Worm (Caenorhabditis elegans) whole organism, L4 larva: ENCODE results near the gene C37H5.5.

ENCODE experiments used
- D1046.2 ChIP-seq: fragments of 200-800 bp; sonication (Bioruptor generic); IDR thresholded peaks from 2 replicates; pipeline ENCODE4 v1.3.6; 2022; ENCODE audit warnings: missing genetic modification characterization, missing compliant biosample characterization
- F37D6.2 ChIP-seq: sonication (generic microtip); optimal IDR thresholded peaks from 2 replicates; lab custom pipeline; 2016; ENCODE audit warnings: mild to moderate bottlenecking, missing genetic modification characterization, missing compliant biosample characterization
- F44E2.7 ChIP-seq: fragments of 200-800 bp; sonication (Bioruptor generic); IDR thresholded peaks from 2 replicates; pipeline ENCODE4 v2.1.2; 2022; ENCODE audit warnings: missing genetic modification characterization, missing compliant biosample characterization
- F49E8.2 ChIP-seq: sonication (generic microtip); optimal IDR thresholded peaks from 2 replicates; lab custom pipeline; 2016; ENCODE audit warnings: missing compliant biosample characterization, mild to moderate bottlenecking, missing genetic modification characterization, borderline replicate concordance
- Y48G9A.11 ChIP-seq: fragments of 200-800 bp; sonication (Bioruptor generic); IDR thresholded peaks from 2 replicates; pipeline ENCODE4 v1.3.6; 2022; ENCODE audit warnings: missing genetic modification reagents, missing genetic modification characterization, missing compliant biosample characterization
- Y75B8A.6 ChIP-seq: fragments of 200-800 bp; sonication (Bioruptor generic); IDR thresholded peaks from 2 replicates; pipeline ENCODE4 v1.3.6; 2022; ENCODE audit warnings: missing genetic modification reagents, missing genetic modification characterization, missing compliant biosample characterization
- aha-1 ChIP-seq: fragments of 150-350 bp; peaks from one replicate; lab custom pipeline; 2014; ENCODE audit warnings: missing biosample characterization, missing genetic modification characterization
- ceh-20 ChIP-seq: fragments of 200-800 bp; sonication (Bioruptor generic); IDR thresholded peaks from 2 replicates; pipeline ENCODE4 v1.3.6; 2022; ENCODE audit warnings: missing genetic modification reagents, missing genetic modification characterization, missing compliant biosample characterization
- ceh-28 ChIP-seq: fragments of 150-350 bp; optimal IDR thresholded peaks from 2 replicates; lab custom pipeline; 2014; ENCODE audit warnings: missing biosample characterization, missing genetic modification reagents, missing genetic modification characterization
- ceh-32 ChIP-seq: sonication (generic microtip); optimal IDR thresholded peaks from 2 replicates; lab custom pipeline; 2016; ENCODE audit warnings: mild to moderate bottlenecking, missing genetic modification characterization, missing compliant biosample characterization; ENCODE audit not compliant: poor library complexity
- dmd-6 ChIP-seq: fragments of 200-800 bp; sonication (Bioruptor generic); IDR thresholded peaks from 2 replicates; pipeline ENCODE4 v1.3.6; 2022; ENCODE audit warnings: missing genetic modification reagents, missing genetic modification characterization, missing compliant biosample characterization
- dmd-8 ChIP-seq: fragments of 200-800 bp; sonication (Bioruptor generic); IDR thresholded peaks from 2 replicates; pipeline ENCODE4 v1.3.6; 2022; ENCODE audit warnings: missing genetic modification characterization, missing compliant biosample characterization
- dpl-1 ChIP-seq: fragments of 150-350 bp; optimal IDR thresholded peaks from 2 replicates; lab custom pipeline; 2014; ENCODE audit warnings: missing biosample characterization, missing genetic modification reagents, missing genetic modification characterization
- gei-8 ChIP-seq: fragments of 200-800 bp; sonication (Bioruptor generic); optimal IDR thresholded peaks from 2 replicates; lab custom pipeline; 2018; ENCODE audit warnings: mild to moderate bottlenecking, missing genetic modification characterization, missing compliant biosample characterization
- lim-7 ChIP-seq: fragments of 200-800 bp; sonication (Bioruptor generic); IDR thresholded peaks from 2 replicates; pipeline ENCODE4 v1.3.6; 2022; ENCODE audit warnings: missing genetic modification characterization, missing compliant biosample characterization
- lin-1 ChIP-seq: fragments of 200-800 bp; sonication (Bioruptor generic); IDR thresholded peaks from 2 replicates; pipeline ENCODE4 v1.3.6; 2022; ENCODE audit warnings: missing genetic modification reagents, missing genetic modification characterization, missing compliant biosample characterization
- lin-38 ChIP-seq: fragments of 200-800 bp; sonication (Bioruptor generic); IDR thresholded peaks from 2 replicates; pipeline ENCODE4 v1.3.6; 2022; ENCODE audit warnings: missing genetic modification reagents, missing genetic modification characterization, missing compliant biosample characterization
- lir-3 ChIP-seq: sonication (generic microtip); optimal IDR thresholded peaks from 2 replicates; lab custom pipeline; 2016; ENCODE audit warnings: mild to moderate bottlenecking, missing genetic modification characterization, missing compliant biosample characterization
- mdl-1 ChIP-seq, 2 experiments: fragments of 150-350 bp in 1 of 2; sonication (generic microtip) in 1 of 2; optimal IDR thresholded peaks; 2 replicates each; lab custom pipeline; 2014 to 2017; ENCODE audit warnings: missing biosample characterization in 2 of 2, missing genetic modification characterization in 2 of 2
- mep-1 ChIP-seq: fragments of 150-350 bp; sonication (generic microtip); optimal IDR thresholded peaks from 3 replicates; lab custom pipeline; 2014; ENCODE audit warnings: missing biosample characterization, missing genetic modification characterization
- mxl-3 ChIP-seq: fragments of 200-800 bp; sonication (Bioruptor generic); optimal IDR thresholded peaks from 2 replicates; lab custom pipeline; 2018; ENCODE audit warnings: mild to moderate bottlenecking, missing genetic modification characterization, missing compliant biosample characterization
- nhr-11 ChIP-seq: fragments of 150-350 bp; optimal IDR thresholded peaks from 2 replicates; lab custom pipeline; 2014; ENCODE audit warnings: missing biosample characterization, missing genetic modification characterization
- nhr-111 ChIP-seq: fragments of 200-800 bp; sonication (Bioruptor generic); optimal IDR thresholded peaks from 2 replicates; lab custom pipeline; 2018; ENCODE audit warnings: mild to moderate bottlenecking, missing genetic modification characterization, missing compliant biosample characterization
- nhr-25 ChIP-seq: sonication (generic microtip); optimal IDR thresholded peaks from 2 replicates; lab custom pipeline; 2017; ENCODE audit warnings: missing genetic modification characterization, mild to moderate bottlenecking, missing compliant biosample characterization, antibody characterized with exemption, moderate library complexity, borderline replicate concordance; ENCODE audit not compliant: insufficient read depth
- nhr-48 ChIP-seq: sonication (generic microtip); optimal IDR thresholded peaks from 2 replicates; lab custom pipeline; 2016; ENCODE audit warnings: mild to moderate bottlenecking, missing genetic modification characterization, missing compliant biosample characterization
- set-16 ChIP-seq: fragments of 200-800 bp; sonication (Bioruptor generic); IDR thresholded peaks from 2 replicates; pipeline ENCODE4 v1.3.6; 2022; ENCODE audit warnings: missing genetic modification reagents, missing genetic modification characterization, missing compliant biosample characterization
- tag-97 ChIP-seq: fragments of 200-800 bp; sonication (Bioruptor generic); IDR thresholded peaks from 2 replicates; pipeline ENCODE4 v1.3.6; 2022; ENCODE audit warnings: missing genetic modification characterization, missing compliant biosample characterization
- unc-62 ChIP-seq, 3 experiments: fragments of 150-350 bp in 1 of 3; sonication (generic microtip); optimal IDR thresholded peaks in 2 of 3; peaks in 1 of 3; 1 replicate in 1 of 3; 2 replicates in 2 of 3; lab custom pipeline; 2014 to 2017; ENCODE audit warnings: missing biosample characterization in 3 of 3, missing genetic modification characterization in 3 of 3, missing genetic modification reagents in 3 of 3, missing genotype in 1 of 3
- ztf-11 ChIP-seq: fragments of 150-350 bp; optimal IDR thresholded peaks from 2 replicates; lab custom pipeline; 2014; ENCODE audit warnings: missing biosample characterization, missing genetic modification characterization

C37H5.5 gene

ce11 chrV:4787836-4788235 lies 39.3 kb upstream of the C37H5.5 start:
- TF ChIP-seq F44E2.7 (GFP tag; lab: Robert Waterston, UW) (no peak), unc-62 (GFP tag; optimal IDR thresholded peaks at IDR 0.05 in 1 of 2; lab: Kevin White, UChicago) (peak in 1 of 2 experiments; percentile 32), unc-62 (tag; optimal IDR thresholded peaks at IDR 0.05; lab: Kevin White, UChicago) (no peak), aha-1 (tag; lab: Kevin White, UChicago) (peak; percentile 91)
- TF ChIP-seq, all 104 proteins: peak for 2

- peak; percentile 37 for TF ChIP-seq aha-1 (tag; lab: Kevin White, UChicago)
- TF ChIP-seq unc-62 (GFP tag; optimal IDR thresholded peaks at IDR 0.05 in 1 of 2; lab: Kevin White, UChicago), result no peak
- no peak for TF ChIP-seq unc-62 (tag; optimal IDR thresholded peaks at IDR 0.05; lab: Kevin White, UChicago)
Measured at ce11 chrV:4788823-4789222, 38.3 kb upstream of the C37H5.5 start, which contains the start of gene R02F11.10. R02F11.10 (plus strand) TSS chrV:4789123.

DNA sequence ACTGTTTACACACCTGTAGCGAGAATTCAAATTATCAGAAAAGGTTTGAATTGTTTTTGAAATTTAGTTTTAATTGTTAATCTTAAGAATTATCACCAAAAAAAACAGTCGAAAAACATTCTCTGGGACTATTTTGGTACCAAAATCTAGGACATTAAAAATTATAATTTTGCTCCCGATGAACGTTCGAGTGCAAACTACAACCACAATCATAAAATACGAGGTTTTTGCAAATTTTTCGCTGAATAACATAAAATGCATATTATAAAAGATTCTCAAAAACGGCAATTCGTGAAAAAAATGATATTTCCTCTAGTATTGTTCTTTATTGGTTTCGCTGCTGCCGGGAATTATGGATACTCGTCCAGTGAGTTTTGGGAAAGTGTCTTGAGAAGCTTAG lies 36.8 kb upstream of the C37H5.5 start, which contains the start of gene R02F11.12:
Gene R02F11.12, plus strand, starts transcription at position 301 of the 400 bp plus-strand sequence.
- TF ChIP-seq lim-7 (GFP tag; lab: Robert Waterston, UW) (no peak), lin-38 (no peak), ceh-20 (GFP tag; lab: Robert Waterston, UW) (no peak), gei-8 (GFP tag; lab: Kevin White, UChicago) (no peak), ceh-28 (tag; lab: Kevin White, UChicago) (no peak), lin-1 (GFP tag; lab: Robert Waterston, UW) (no peak), nhr-111 (GFP tag; lab: Kevin White, UChicago) (no peak), dpl-1 (GFP tag; lab: Kevin White, UChicago) (no peak), dmd-6 (GFP tag; lab: Robert Waterston, UW) (no peak), mxl-3 (no peak), dmd-8 (GFP tag; lab: Robert Waterston, UW) (no peak), Y48G9A.11 (GFP tag; lab: Robert Waterston, UW) (no peak), tag-97 (GFP tag; lab: Robert Waterston, UW) (no peak), aha-1 (tag; lab: Kevin White, UChicago) (no peak), Y75B8A.6 (GFP tag; lab: Robert Waterston, UW) (no peak)
- TF ChIP-seq, all 104 proteins: peak for 0

- TF ChIP-seq ceh-32 (tag; lab: Kevin White, UChicago) (no peak), ztf-11 (tag; lab: Kevin White, UChicago) (no peak), mdl-1 (tag; optimal IDR thresholded peaks at IDR 0.05; lab: Kevin White, UChicago) (no peak)
Measured at ce11 chrV:4791569-4791968, 35.6 kb upstream of the C37H5.5 start, which contains the start of gene R02F11.11. R02F11.11 (plus strand) TSS chrV:4791869.

DNA sequence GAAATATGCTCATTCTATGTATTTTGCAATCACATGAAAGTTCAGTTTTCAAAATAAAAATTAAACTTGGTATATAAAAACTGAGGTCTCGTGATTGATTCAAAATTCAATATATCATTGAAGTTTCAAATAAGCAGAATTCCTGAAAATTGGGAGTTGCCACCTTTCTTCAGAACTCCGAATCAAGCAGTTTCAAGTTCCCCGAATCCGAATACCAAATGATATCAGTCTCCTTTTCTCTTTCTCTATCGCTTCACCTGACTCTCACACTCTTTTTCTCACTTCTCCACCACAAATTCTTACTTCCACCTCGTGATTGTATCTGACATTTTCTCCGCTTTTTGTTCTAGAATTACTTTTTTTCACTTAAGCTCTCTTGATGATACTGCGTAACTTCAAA lies 32.9 kb upstream of the C37H5.5 start, which contains the start of gene R02F11.2:
Gene R02F11.2, plus strand, starts transcription at position 292 of the 400 bp plus-strand sequence.
- no peak for TF ChIP-seq nhr-25 (tag; lab: Kevin White, UChicago)
- TF ChIP-seq mep-1 (tag; lab: Kevin White, UChicago), result no peak
- peak; percentile 60 for TF ChIP-seq nhr-11
- TF ChIP-seq F49E8.2 (tag; lab: Kevin White, UChicago), result no peak
- no peak for TF ChIP-seq nhr-48 (tag; lab: Kevin White, UChicago)
- TF ChIP-seq F37D6.2 (tag; lab: Kevin White, UChicago), result no peak
- no peak for TF ChIP-seq D1046.2 (GFP tag; lab: Robert Waterston, UW)

- TF ChIP-seq lir-3 (tag; lab: Kevin White, UChicago) (no peak), set-16 (GFP tag; lab: Robert Waterston, UW) (0 out of 2 replicates have a peak, but pooled peaks have one; percentile 11)
Measured at ce11 chrV:4800794-4801193, 26.4 kb upstream of the C37H5.5 start, which contains the start of gene R02F11.1. R02F11.1 (plus strand) TSS chrV:4801094.
